Worm (Caenorhabditis elegans): Measurements from ENCODE around the gene F38A5.8.

DNA sequence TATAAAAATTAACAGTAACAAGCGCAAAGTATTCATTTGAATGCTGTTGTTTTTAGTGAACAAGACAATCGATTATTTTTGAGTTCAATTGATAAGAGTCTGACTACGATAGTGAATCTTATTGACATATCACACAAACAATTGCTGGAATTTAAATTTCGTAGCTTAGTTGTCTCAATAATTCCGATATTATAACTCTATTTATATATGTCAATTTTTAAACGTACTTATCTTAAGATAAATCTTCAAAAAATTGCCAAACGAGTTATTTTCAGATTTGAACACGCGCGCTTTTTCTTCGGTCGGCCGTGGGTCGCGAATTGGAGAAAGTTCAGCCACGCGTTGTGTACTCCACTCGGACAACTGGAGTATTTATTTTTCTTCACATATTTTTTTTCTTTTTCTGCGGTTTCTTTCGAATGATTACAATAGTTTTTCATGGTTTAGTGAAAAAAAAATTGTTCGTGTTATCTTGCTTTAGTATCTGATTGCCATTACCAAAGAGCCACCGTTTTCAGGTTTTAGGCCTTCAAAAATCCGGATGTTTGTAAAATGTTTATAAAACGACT, 32.2 kb downstream of the F38A5.8 start, which contains the start of the genes cest-5.1 and C01B10.9:
- TF ChIP-seq him-1 (tag; optimal IDR thresholded peaks at IDR 0.05) (no peak), dao-5 (tag; optimal IDR thresholded peaks at IDR 0.05) (no peak)

Data from whole organism, L4/young adult.